Worm (Caenorhabditis elegans): ENCODE results near the gene F25E2.3.

The F25E2.3 gene

ce11 chrX:806515-806914 is 6.4 kb downstream of the F25E2.3 start (continued):
- TF ChIP-seq sptf-2 (GFP tag; optimal IDR thresholded peaks at IDR 0.05) (peak; percentile 44), Y67H2A.10 (GFP tag; conservative IDR thresholded peaks at IDR 0.05) (peak; percentile 42; the same call in 1 of the 2 replicates), K11D2.4 (GFP tag; IDR thresholded peaks at IDR 0.05) (peak; percentile 98), ccch-3 (GFP tag; optimal IDR thresholded peaks at IDR 0.05) (peak; percentile 68), bed-2 (GFP tag; IDR thresholded peaks at IDR 0.05) (peak; percentile 64; the same call in 1 of the 2 replicates), hlh-26 (GFP tag; conservative IDR thresholded peaks at IDR 0.05) (no peak), egl-44 (GFP tag; IDR thresholded peaks at IDR 0.05) (peak; percentile 90), ceh-91 (GFP tag; IDR thresholded peaks at IDR 0.05) (no peak), ceh-100 (GFP tag; IDR thresholded peaks at IDR 0.05) (peak; percentile 80), gei-17 (GFP tag; optimal IDR thresholded peaks at IDR 0.05) (peak; percentile 96), nfya-1 (tag; optimal IDR thresholded peaks at IDR 0.05; ENCODE audit: borderline replicate concordance, insufficient read depth) (no peak), him-1 (tag; optimal IDR thresholded peaks at IDR 0.05) (no peak), repo-1 (tag; optimal IDR thresholded peaks at IDR 0.05) (peak; percentile 98), F10E7.11 (tag; optimal IDR thresholded peaks at IDR 0.05) (peak; percentile 90), lsy-27 (tag; optimal IDR thresholded peaks at IDR 0.05; ENCODE audit: borderline replicate concordance, insufficient read depth) (peak; percentile 52), efl-1 (GFP tag; optimal IDR thresholded peaks at IDR 0.05) (no peak), Y53G8AR.9 (GFP tag; conservative IDR thresholded peaks at IDR 0.05) (peak; percentile 97), egl-18 (GFP tag; IDR thresholded peaks at IDR 0.05) (peak; percentile 87), aptf-3 (GFP tag; IDR thresholded peaks at IDR 0.05) (no peak), lir-1 (GFP tag; conservative IDR thresholded peaks at IDR 0.05) (peak; percentile 89), madf-10 (tag; optimal IDR thresholded peaks at IDR 0.05) (peak; percentile 95), B0336.3 (GFP tag; IDR thresholded peaks at IDR 0.05) (peak; percentile 99), snpc-3.4 (tag; optimal IDR thresholded peaks at IDR 0.05) (peak; percentile 40), lag-1 (GFP tag; IDR thresholded peaks at IDR 0.05) (peak; percentile 92), madf-6 (GFP tag; IDR thresholded peaks at IDR 0.05) (peak; percentile 39; the same call in 1 of the 2 replicates), ceh-40 (GFP tag; IDR thresholded peaks at IDR 0.05) (peak; percentile 26; the same call in 1 of the 2 replicates), nhr-179 (tag; optimal IDR thresholded peaks at IDR 0.05) (peak; percentile 84), bed-1 (GFP tag; IDR thresholded peaks at IDR 0.05) (0 out of 2 replicates have a peak, but pooled peaks have one; percentile 82), unc-130 (GFP tag; optimal IDR thresholded peaks at IDR 0.05) (no peak), aptf-2 (GFP tag; conservative IDR thresholded peaks at IDR 0.05) (0 out of 2 replicates have a peak, but pooled peaks have one; percentile 23), let-526 (GFP tag; IDR thresholded peaks at IDR 0.05) (peak; percentile 79), mel-28 (tag; optimal IDR thresholded peaks at IDR 0.05; ENCODE audit: borderline replicate concordance) (peak; percentile 70), mes-4 (tag; optimal IDR thresholded peaks at IDR 0.05) (no peak), ztf-3 (GFP tag; optimal IDR thresholded peaks at IDR 0.05) (peak; percentile 95), ekl-4 (GFP tag; IDR thresholded peaks at IDR 0.05) (peak; percentile 90), lin-40 (tag; optimal IDR thresholded peaks at IDR 0.05) (peak; percentile 100), Y79H2A.3 (GFP tag; conservative IDR thresholded peaks at IDR 0.05) (no peak), Y53F4B.3 (GFP tag; IDR thresholded peaks at IDR 0.05) (no peak), nhr-80 (tag; optimal IDR thresholded peaks at IDR 0.05) (peak; percentile 97), rec-8 (tag; optimal IDR thresholded peaks at IDR 0.05) (peak in 1 of 2 experiments; percentile 67), lin-35 (GFP tag; optimal IDR thresholded peaks at IDR 0.05) (peak in 2 of 3 experiments; percentile 68 to 97), F49E8.2 (tag; optimal IDR thresholded peaks at IDR 0.05; ENCODE audit: insufficient read depth) (no peak), snpc-1.1 (tag; optimal IDR thresholded peaks at IDR 0.05; ENCODE audit: insufficient read depth) (no peak), F33H1.4 (GFP tag; IDR thresholded peaks at IDR 0.05) (0 out of 2 replicates have a peak, but pooled peaks have one; percentile 13), attf-6 (GFP tag; IDR thresholded peaks at IDR 0.05) (no peak), ztf-22 (GFP tag; optimal IDR thresholded peaks at IDR 0.05) (peak; percentile 93), madf-8 (GFP tag; conservative IDR thresholded peaks at IDR 0.05) (no peak)

All from whole organism, young adult.